Fruit fly (Drosophila melanogaster) whole organism, prepupa: ENCODE data around the gene Bub1.

Source experiments
- Blimp-1 ChIP-seq: fragments of 200-800 bp; sonication (Bioruptor generic); optimal IDR thresholded peaks from 3 replicates; lab custom pipeline; 2017; ENCODE audit warnings: missing biosample characterization, missing genetic modification characterization, mild to moderate bottlenecking, moderate library complexity, missing genetic modification reagents
- CG10631 ChIP-seq: fragments of 200-800 bp; sonication (Bioruptor generic); optimal IDR thresholded peaks from 2 replicates; lab custom pipeline; 2016; ENCODE audit warnings: missing biosample characterization, missing genetic modification characterization
- CG10669 ChIP-seq: fragments of 200-800 bp; sonication (Bioruptor generic); optimal IDR thresholded peaks from 3 replicates; lab custom pipeline; 2018; ENCODE audit warnings: missing biosample characterization, mild to moderate bottlenecking, missing genetic modification characterization, moderate library complexity
- CG11294 ChIP-seq: fragments of 200-800 bp; sonication (Bioruptor generic); IDR thresholded peaks from 2 replicates; pipeline ENCODE4 v1.3.6; 2022; ENCODE audit warnings: missing biosample characterization, missing genetic modification characterization
- CG11762 ChIP-seq: fragments of 200-800 bp; sonication (Bioruptor generic); optimal IDR thresholded peaks from 3 replicates; lab custom pipeline; 2016; ENCODE audit warnings: missing biosample characterization, missing genetic modification characterization; ENCODE audit not compliant: insufficient read depth
- CG11902 ChIP-seq: fragments of 200-800 bp; sonication (Bioruptor generic); optimal IDR thresholded peaks from 3 replicates; lab custom pipeline; 2016; ENCODE audit warnings: missing biosample characterization, missing genetic modification characterization
- CG1621 ChIP-seq: fragments of 200-800 bp; sonication (Bioruptor generic); optimal IDR thresholded peaks from 3 replicates; lab custom pipeline; 2018; ENCODE audit warnings: missing biosample characterization, mild to moderate bottlenecking, missing genetic modification characterization
- CG16779 ChIP-seq: fragments of 200-800 bp; sonication (Bioruptor generic); optimal IDR thresholded peaks from 3 replicates; lab custom pipeline; 2017; ENCODE audit warnings: missing biosample characterization, mild to moderate bottlenecking, missing genetic modification characterization
- CG3032 ChIP-seq: fragments of 200-800 bp; optimal IDR thresholded peaks from 2 replicates; lab custom pipeline; 2019; ENCODE audit warnings: missing biosample characterization, mild to moderate bottlenecking, missing genetic modification characterization, moderate library complexity
- CG31627 ChIP-seq: fragments of 200-800 bp; sonication (Bioruptor generic); optimal IDR thresholded peaks from 3 replicates; lab custom pipeline; 2016; ENCODE audit warnings: missing biosample characterization, missing genetic modification characterization
- CG32006 ChIP-seq: fragments of 200-800 bp; sonication (Bioruptor generic); optimal IDR thresholded peaks from 3 replicates; lab custom pipeline; 2017; ENCODE audit warnings: missing biosample characterization, mild to moderate bottlenecking, missing genetic modification characterization
- CG3919 ChIP-seq: fragments of 200-800 bp; sonication (Bioruptor generic); optimal IDR thresholded peaks from 3 replicates; lab custom pipeline; 2016; ENCODE audit warnings: missing biosample characterization, missing genetic modification characterization
- CG4318 ChIP-seq: fragments of 200-800 bp; sonication (Bioruptor generic); optimal IDR thresholded peaks from 3 replicates; lab custom pipeline; 2017; ENCODE audit warnings: missing biosample characterization, mild to moderate bottlenecking, missing genetic modification characterization
- CG6163 ChIP-seq: fragments of 200-800 bp; sonication (Bioruptor generic); IDR thresholded peaks from 3 replicates; pipeline ENCODE4 v1.3.6; 2022; ENCODE audit warnings: missing biosample characterization, missing genetic modification characterization
- CG6808 ChIP-seq: fragments of 200-800 bp; sonication (Bioruptor generic); optimal IDR thresholded peaks from 3 replicates; lab custom pipeline; 2017; ENCODE audit warnings: missing biosample characterization, missing genetic modification characterization, mild to moderate bottlenecking, moderate library complexity, missing genetic modification reagents
- CG6854 ChIP-seq: fragments of 200-800 bp; sonication (Bioruptor generic); optimal IDR thresholded peaks from 2 replicates; lab custom pipeline; 2017; ENCODE audit warnings: missing biosample characterization, mild to moderate bottlenecking, missing genetic modification characterization
- CG7368 ChIP-seq: fragments of 200-800 bp; sonication (Bioruptor generic); optimal IDR thresholded peaks from 3 replicates; lab custom pipeline; 2016; ENCODE audit warnings: missing biosample characterization, missing genetic modification characterization
- CG8119 ChIP-seq: fragments of 200-800 bp; sonication (Bioruptor generic); IDR thresholded peaks from 3 replicates; pipeline ENCODE4 v1.3.6; 2022; ENCODE audit warnings: missing biosample characterization, missing genetic modification characterization
- CG8319 ChIP-seq: fragments of 200-800 bp; sonication (Bioruptor generic); optimal IDR thresholded peaks from 3 replicates; lab custom pipeline; 2016; ENCODE audit warnings: missing biosample characterization, missing genetic modification characterization
- CG8632 ChIP-seq: fragments of 200-800 bp; sonication (Bioruptor generic); optimal IDR thresholded peaks from 3 replicates; lab custom pipeline; 2016; ENCODE audit warnings: missing biosample characterization, missing genetic modification characterization
- CG9139 ChIP-seq: fragments of 200-800 bp; sonication (Bioruptor generic); optimal IDR thresholded peaks from 3 replicates; lab custom pipeline; 2017; ENCODE audit warnings: missing biosample characterization, mild to moderate bottlenecking, missing genetic modification characterization
- Eip75B ChIP-seq: fragments of 200-800 bp; sonication (Bioruptor generic); optimal IDR thresholded peaks from 3 replicates; lab custom pipeline; 2016; ENCODE audit warnings: missing biosample characterization, missing genetic modification characterization
- Eip78C ChIP-seq: fragments of 200-800 bp; sonication (Bioruptor generic); peaks from one replicate; lab custom pipeline; 2016; ENCODE audit warnings: missing biosample characterization, missing genetic modification characterization
- Eip93F ChIP-seq: fragments of 200-800 bp; sonication (Bioruptor generic); optimal IDR thresholded peaks from 2 replicates; lab custom pipeline; 2016; ENCODE audit warnings: missing biosample characterization, mild to moderate bottlenecking, missing genetic modification characterization
- Ets96B ChIP-seq: fragments of 200-800 bp; optimal IDR thresholded peaks from 2 replicates; lab custom pipeline; 2019; ENCODE audit warnings: missing biosample characterization, mild to moderate bottlenecking, missing genetic modification characterization, moderate library complexity
- Gug ChIP-seq: fragments of 200-800 bp; sonication (Bioruptor generic); IDR thresholded peaks from 2 replicates; pipeline ENCODE4 v1.3.6; 2022; ENCODE audit warnings: missing biosample characterization, missing genetic modification characterization
- Hr38 ChIP-seq: sonication (Bioruptor generic); optimal IDR thresholded peaks from 2 replicates; lab custom pipeline; 2016; ENCODE audit warnings: missing biosample characterization, missing genetic modification characterization
- Hr39 ChIP-seq: fragments of 200-800 bp; sonication (Bioruptor generic); optimal IDR thresholded peaks from 2 replicates; lab custom pipeline; 2016; ENCODE audit warnings: missing biosample characterization, missing genetic modification characterization
- Hr4 ChIP-seq: fragments of 200-800 bp; sonication (Bioruptor generic); optimal IDR thresholded peaks from 3 replicates; lab custom pipeline; 2016; ENCODE audit warnings: missing biosample characterization, missing genetic modification characterization
- Lpt ChIP-seq: fragments of 200-800 bp; sonication (Bioruptor generic); optimal IDR thresholded peaks from 3 replicates; lab custom pipeline; 2016; ENCODE audit warnings: missing biosample characterization, missing genetic modification characterization
- OdsH ChIP-seq: fragments of 200-800 bp; sonication (Bioruptor generic); optimal IDR thresholded peaks from 3 replicates; lab custom pipeline; 2016; ENCODE audit warnings: missing biosample characterization, missing genetic modification characterization
- Smox ChIP-seq: fragments of 200-800 bp; sonication (Bioruptor generic); optimal IDR thresholded peaks from 3 replicates; lab custom pipeline; 2016; ENCODE audit warnings: missing biosample characterization, missing genetic modification characterization
- Sox14 ChIP-seq: fragments of 200-800 bp; sonication (Bioruptor generic); optimal IDR thresholded peaks from 3 replicates; lab custom pipeline; 2016; ENCODE audit warnings: missing biosample characterization, missing genetic modification characterization
- achi ChIP-seq: fragments of 200-800 bp; sonication (Bioruptor generic); optimal IDR thresholded peaks from 3 replicates; lab custom pipeline; 2016; ENCODE audit warnings: missing biosample characterization, missing genetic modification characterization
- acj6 ChIP-seq: fragments of 200-800 bp; sonication (Bioruptor generic); optimal IDR thresholded peaks from 3 replicates; lab custom pipeline; 2016; ENCODE audit warnings: missing biosample characterization, missing genetic modification characterization
- cyc ChIP-seq: fragments of 200-800 bp; sonication (Bioruptor generic); optimal IDR thresholded peaks from 3 replicates; lab custom pipeline; 2016; ENCODE audit warnings: missing biosample characterization, missing genetic modification characterization
- dac ChIP-seq: fragments of 200-800 bp; sonication (Bioruptor generic); optimal IDR thresholded peaks from 2 replicates; lab custom pipeline; 2017; ENCODE audit warnings: missing biosample characterization, mild to moderate bottlenecking, missing genetic modification characterization
- eg ChIP-seq: fragments of 200-800 bp; sonication (Bioruptor generic); IDR thresholded peaks from 3 replicates; pipeline ENCODE4 v1.3.6; 2022; ENCODE audit warnings: missing biosample characterization, missing genetic modification characterization
- fd59A ChIP-seq: fragments of 200-800 bp; sonication (Bioruptor generic); optimal IDR thresholded peaks from 2 replicates; lab custom pipeline; 2017; ENCODE audit warnings: missing biosample characterization, mild to moderate bottlenecking, missing genetic modification characterization, missing genetic modification reagents
- fd85E ChIP-seq: fragments of 200-800 bp; sonication (Bioruptor generic); optimal IDR thresholded peaks from 3 replicates; lab custom pipeline; 2016; ENCODE audit warnings: missing biosample characterization, missing genetic modification characterization
- fkh ChIP-seq: fragments of 200-800 bp; sonication (Bioruptor generic); optimal IDR thresholded peaks from 3 replicates; lab custom pipeline; 2017; ENCODE audit warnings: missing biosample characterization, mild to moderate bottlenecking, missing genetic modification characterization, moderate library complexity
- lz ChIP-seq: fragments of 200-800 bp; sonication (Bioruptor generic); optimal IDR thresholded peaks from 3 replicates; lab custom pipeline; 2016; ENCODE audit warnings: missing biosample characterization, missing genetic modification characterization
- net ChIP-seq: fragments of 200-800 bp; sonication (Bioruptor generic); optimal IDR thresholded peaks from 3 replicates; lab custom pipeline; 2016; ENCODE audit warnings: missing biosample characterization, missing genetic modification characterization
- pdm3 ChIP-seq: fragments of 200-800 bp; sonication (Bioruptor generic); optimal IDR thresholded peaks from 3 replicates; lab custom pipeline; 2016; ENCODE audit warnings: missing biosample characterization, missing genetic modification characterization
- salr ChIP-seq, 2 experiments: fragments of 200-800 bp; sonication (Bioruptor generic); optimal IDR thresholded peaks; 3 replicates each; lab custom pipeline; 2016 to 2018; ENCODE audit warnings: missing biosample characterization in 2 of 2, missing genetic modification characterization in 2 of 2, mild to moderate bottlenecking in 1 of 2
- spab ChIP-seq: fragments of 200-800 bp; sonication (Bioruptor generic); optimal IDR thresholded peaks from 2 replicates; lab custom pipeline; 2017; ENCODE audit warnings: missing biosample characterization, mild to moderate bottlenecking, missing genetic modification characterization, missing genetic modification reagents
- ss ChIP-seq, 2 experiments: fragments of 200-800 bp; sonication (Bioruptor generic); optimal IDR thresholded peaks; 2 replicates in 1 of 2; 3 replicates in 1 of 2; lab custom pipeline; 2017 to 2018; ENCODE audit warnings: mild to moderate bottlenecking in 2 of 2, missing biosample characterization in 2 of 2, missing genetic modification characterization in 2 of 2, moderate library complexity in 1 of 2
- svp ChIP-seq: fragments of 200-800 bp; sonication (Bioruptor generic); peaks from one replicate; lab custom pipeline; 2016; ENCODE audit warnings: missing biosample characterization, missing genetic modification characterization
- vri ChIP-seq: fragments of 200-800 bp; sonication (Bioruptor generic); optimal IDR thresholded peaks from 3 replicates; lab custom pipeline; 2016; ENCODE audit warnings: missing biosample characterization, mild to moderate bottlenecking, missing genetic modification characterization

The Bub1 gene

dm6 chr2L:5289921-5290320, 11.3 kb downstream of the Bub1 start (continued):
- TF ChIP-seq CG10631 (GFP tag; lab: Kevin White, UChicago) = peak; percentile 72
- peak; percentile 3 for TF ChIP-seq CG31627
- TF ChIP-seq CG11762 (GFP tag; lab: Kevin White, UChicago) = peak; percentile 22
- no peak for TF ChIP-seq dac (GFP tag; lab: Kevin White, UChicago)
- peak; percentile 62 for TF ChIP-seq fd59A
- TF ChIP-seq achi (GFP tag; lab: Kevin White, UChicago) = peak; percentile 60
- peak; percentile 64 for TF ChIP-seq CG9139 (GFP tag; lab: Kevin White, UChicago)
- TF ChIP-seq OdsH (GFP tag; lab: Kevin White, UChicago) = peak; percentile 79
- peak; percentile 35 for TF ChIP-seq CG11902
- no peak for TF ChIP-seq CG6854 (GFP tag; lab: Kevin White, UChicago)
- TF ChIP-seq CG16779 (tag; lab: Kevin White, UChicago) = no peak
- no peak for TF ChIP-seq Lpt
- TF ChIP-seq net (GFP tag; lab: Kevin White, UChicago) = peak; percentile 41
- peak; percentile 64 for TF ChIP-seq CG1621 (tag; lab: Kevin White, UChicago)
- TF ChIP-seq salr (GFP tag; optimal IDR thresholded peaks at IDR 0.05; lab: Kevin White, UChicago) = peak; percentile 27 to 33
- peak; percentile 54 for TF ChIP-seq Eip75B (GFP tag; lab: Kevin White, UChicago)
- no peak for TF ChIP-seq Hr38 (GFP tag; lab: Kevin White, UChicago)
- peak; percentile 64 for TF ChIP-seq spab (GFP tag; lab: Kevin White, UChicago)
- TF ChIP-seq CG7368 (GFP tag; lab: Kevin White, UChicago) = peak; percentile 20
- TF ChIP-seq Ets96B = peak; percentile 87
- TF ChIP-seq Blimp-1 (GFP tag; lab: Kevin White, UChicago) = no peak
- peak; percentile 9 for TF ChIP-seq Hr4
- no peak for TF ChIP-seq Eip93F (GFP tag; lab: Kevin White, UChicago)
- TF ChIP-seq vri (GFP tag; lab: Kevin White, UChicago) = no peak
- peak; percentile 72 for TF ChIP-seq CG8632 (GFP tag; lab: Kevin White, UChicago)
- peak; percentile 18 for TF ChIP-seq cyc (GFP tag; lab: Kevin White, UChicago)
- TF ChIP-seq CG8119 (GFP tag; lab: Robert Waterston, UW) = peak; percentile 31; the same call in 1 of the 3 replicates
- no peak for TF ChIP-seq CG11294
- TF ChIP-seq fkh (GFP tag; lab: Kevin White, UChicago) = no peak
- peak; percentile 45 for TF ChIP-seq lz
- TF ChIP-seq CG6163 (GFP tag; lab: Robert Waterston, UW) = peak; percentile 63; the same call in 1 of the 3 replicates
- TF ChIP-seq CG3919 (GFP tag; lab: Kevin White, UChicago) = peak; percentile 69
- no peak for TF ChIP-seq eg (GFP tag; lab: Robert Waterston, UW)
- TF ChIP-seq CG10669 = peak; percentile 82

dm6 chr2L:5290530-5290929, 11.9 kb downstream of the Bub1 start:
- TF ChIP-seq CG11762 (GFP tag; lab: Kevin White, UChicago) = no peak
- peak; percentile 68 for TF ChIP-seq Eip78C
- TF ChIP-seq pdm3 = peak; percentile 10
- no peak for TF ChIP-seq ss (GFP tag; optimal IDR thresholded peaks at IDR 0.05; lab: Kevin White, UChicago)
- TF ChIP-seq CG6163 (GFP tag; lab: Robert Waterston, UW) = no peak
- TF ChIP-seq CG6808 = no peak
- TF ChIP-seq CG31627 = peak; percentile 38
- no peak for TF ChIP-seq Lpt
- TF ChIP-seq CG1621 (tag; lab: Kevin White, UChicago) = no peak
- no peak for TF ChIP-seq vri (GFP tag; lab: Kevin White, UChicago)
- no peak for TF ChIP-seq CG4318
- peak; percentile 46 for TF ChIP-seq CG10669
- TF ChIP-seq CG10631 (GFP tag; lab: Kevin White, UChicago) = peak; percentile 15
- TF ChIP-seq fd85E (GFP tag; lab: Kevin White, UChicago) = no peak
- no peak for TF ChIP-seq svp (GFP tag; lab: Kevin White, UChicago)
- no peak for TF ChIP-seq net (GFP tag; lab: Kevin White, UChicago)
- TF ChIP-seq CG8319 (GFP tag; lab: Kevin White, UChicago) = no peak
- TF ChIP-seq lz = peak; percentile 27
- TF ChIP-seq cyc (GFP tag; lab: Kevin White, UChicago) = peak; percentile 8
- TF ChIP-seq acj6 (GFP tag; lab: Kevin White, UChicago) = peak; percentile 39
- TF ChIP-seq dac (GFP tag; lab: Kevin White, UChicago) = no peak
- TF ChIP-seq CG32006 (GFP tag; lab: Kevin White, UChicago) = no peak
- peak; percentile 35 for TF ChIP-seq Hr39
- no peak for TF ChIP-seq achi (GFP tag; lab: Kevin White, UChicago)
- TF ChIP-seq CG6854 (GFP tag; lab: Kevin White, UChicago) = no peak
- TF ChIP-seq CG8632 (GFP tag; lab: Kevin White, UChicago) = peak; percentile 16
- no peak for TF ChIP-seq Sox14 (GFP tag; lab: Kevin White, UChicago)
- peak; percentile 12 for TF ChIP-seq CG3032 (tag; lab: Kevin White, UChicago)
- peak; percentile 5 for TF ChIP-seq Smox
- TF ChIP-seq Gug = no peak
- TF ChIP-seq CG16779 (tag; lab: Kevin White, UChicago) = no peak
